Worm (Caenorhabditis elegans): Measurements from ENCODE around the gene F11G11.15.

F11G11.15 gene

ce11 chrII:4870691-4871090 lies 4.0 kb upstream of the F11G11.15 start, which contains the start of gene col-20:
Gene col-20, minus strand, starts transcription at chrII:4870791.
- no peak for TF ChIP-seq pqm-1 (tag; optimal IDR thresholded peaks at IDR 0.05)
- no peak for TF ChIP-seq mdl-1 (tag; optimal IDR thresholded peaks at IDR 0.05)
- TF ChIP-seq egl-27 (tag; optimal IDR thresholded peaks at IDR 0.05): no peak
- TF ChIP-seq duxl-1 (tag; optimal IDR thresholded peaks at IDR 0.05; ENCODE audit: poor library complexity): no peak
- TF ChIP-seq snpc-4 (tag; optimal IDR thresholded peaks at IDR 0.05): no peak
- no peak for TF ChIP-seq unc-130 (GFP tag; optimal IDR thresholded peaks at IDR 0.05)
- no peak for TF ChIP-seq hlh-30 (tag; optimal IDR thresholded peaks at IDR 0.05; ENCODE audit: insufficient read depth)
- no peak for TF ChIP-seq nhr-111 (GFP tag; optimal IDR thresholded peaks at IDR 0.05)
- TF ChIP-seq ztf-7 (tag; optimal IDR thresholded peaks at IDR 0.05): no peak
- no peak for TF ChIP-seq madf-9 (GFP tag; conservative IDR thresholded peaks at IDR 0.05)
- TF ChIP-seq mxl-3 (GFP tag; optimal IDR thresholded peaks at IDR 0.05): no peak
- TF ChIP-seq ctbp-1 (GFP tag; IDR thresholded peaks at IDR 0.05): no peak
- TF ChIP-seq daf-19 (GFP tag; conservative IDR thresholded peaks at IDR 0.05): no peak
- TF ChIP-seq zfp-2 (tag; optimal IDR thresholded peaks at IDR 0.05): no peak
- no peak for TF ChIP-seq ceh-32 (tag; optimal IDR thresholded peaks at IDR 0.05; ENCODE audit: poor library complexity)
- TF ChIP-seq dpl-1 (GFP tag; optimal IDR thresholded peaks at IDR 0.05): no peak
- no peak for TF ChIP-seq ceh-82 (tag; optimal IDR thresholded peaks at IDR 0.05)
- no peak for TF ChIP-seq lin-39 (tag; optimal IDR thresholded peaks at IDR 0.05)
- TF ChIP-seq attf-4 (tag; optimal IDR thresholded peaks at IDR 0.05): no peak

DNA sequence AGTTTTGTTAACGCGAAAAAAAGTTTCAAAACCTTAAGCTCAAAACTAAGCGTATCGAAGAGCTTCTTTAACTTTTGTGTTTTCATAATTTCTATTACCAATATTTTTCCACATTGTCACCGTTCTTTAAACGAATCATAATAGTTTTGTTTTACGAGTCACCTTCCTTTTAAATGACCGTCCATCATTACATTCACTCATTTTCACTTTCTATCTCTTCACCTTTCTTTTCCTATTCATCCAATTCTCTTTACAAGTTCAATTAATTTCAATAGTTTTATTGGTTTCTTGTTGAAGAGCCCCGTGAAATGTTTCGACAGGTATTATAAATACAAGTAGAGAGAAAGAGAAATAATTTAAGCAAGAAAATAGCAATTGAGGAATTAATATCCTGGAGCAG lies 2.8 kb upstream of the F11G11.15 start:
- TF ChIP-seq ceh-82 (tag; optimal IDR thresholded peaks at IDR 0.05): peak; percentile 20
- no peak for TF ChIP-seq dpl-1 (GFP tag; optimal IDR thresholded peaks at IDR 0.05)
- TF ChIP-seq nhr-6 (tag; optimal IDR thresholded peaks at IDR 0.05): no peak

ce11 chrII:4872359-4872758 lies 2.3 kb upstream of the F11G11.15 start:
- TF ChIP-seq set-16 (GFP tag; IDR thresholded peaks at IDR 0.05) (peak; percentile 98), madf-5 (GFP tag; IDR thresholded peaks at IDR 0.05) (0 out of 4 replicates have a peak, but pooled peaks of 1 of the 2 experiments have one; percentile 49), F26F4.8 (GFP tag; conservative IDR thresholded peaks at IDR 0.05) (0 out of 2 replicates have a peak, but pooled peaks have one; percentile 24), T26A8.4 (GFP tag; IDR thresholded peaks at IDR 0.05) (0 out of 2 replicates have a peak, but pooled peaks have one; percentile 17), Y48G9A.11 (GFP tag; IDR thresholded peaks at IDR 0.05) (0 out of 2 replicates have a peak, but pooled peaks have one; percentile 13)

ce11 chrII:4873029-4873428 lies 1.6 kb upstream of the F11G11.15 start, which contains the start of gene col-73:
Gene col-73, minus strand, starts transcription at chrII:4873129.
- no peak for TF ChIP-seq zip-2 (tag; optimal IDR thresholded peaks at IDR 0.05)
- TF ChIP-seq vab-7 (GFP tag; IDR thresholded peaks at IDR 0.05): no peak
- no peak for TF ChIP-seq aha-1 (tag)
- TF ChIP-seq nhr-42 (GFP tag; IDR thresholded peaks at IDR 0.05): no peak
- no peak for TF ChIP-seq unc-130 (GFP tag; optimal IDR thresholded peaks at IDR 0.05)
- no peak for TF ChIP-seq fos-1 (tag; optimal IDR thresholded peaks at IDR 0.05)
- TF ChIP-seq madf-5 (GFP tag; IDR thresholded peaks at IDR 0.05): no peak
- TF ChIP-seq ceh-20 (GFP tag; IDR thresholded peaks at IDR 0.05): no peak
- TF ChIP-seq cey-2 (tag; optimal IDR thresholded peaks at IDR 0.05; ENCODE audit: borderline replicate concordance, insufficient read depth): no peak
- TF ChIP-seq snpc-4 (tag; optimal IDR thresholded peaks at IDR 0.05): no peak
- TF ChIP-seq F10B5.3 (tag; optimal IDR thresholded peaks at IDR 0.05): no peak
- no peak for TF ChIP-seq nhr-102 (tag; optimal IDR thresholded peaks at IDR 0.05)
- TF ChIP-seq php-3 (GFP tag; IDR thresholded peaks at IDR 0.05): no peak

- TF ChIP-seq nhr-76 (tag; optimal IDR thresholded peaks at IDR 0.05) (no peak), ceh-32 (tag; optimal IDR thresholded peaks at IDR 0.05; ENCODE audit: poor library complexity) (no peak), attf-4 (tag; optimal IDR thresholded peaks at IDR 0.05) (no peak), T26A8.4 (GFP tag; IDR thresholded peaks at IDR 0.05) (no peak), jun-1 (tag; optimal IDR thresholded peaks at IDR 0.05) (no peak), nhr-25 (tag; optimal IDR thresholded peaks at IDR 0.05; ENCODE audit: borderline replicate concordance, insufficient read depth) (no peak)
Observed at ce11 chrII:4876091-4876490, 1.4 kb downstream of the F11G11.15 start, which contains the start of gene F11G11.13. Gene F11G11.13, minus strand, starts transcription at chrII:4876179.

Measured in whole organism, L4 larva.